Fruit fly (Drosophila melanogaster) whole organism, prepupa: ENCODE measurements around the gene CG15570.

Source experiments
- Blimp-1 ChIP-seq: fragments of 200-800 bp; sonication (Bioruptor generic); optimal IDR thresholded peaks from 3 replicates; lab custom pipeline; 2017; ENCODE audit warnings: missing biosample characterization, missing genetic modification characterization, mild to moderate bottlenecking, moderate library complexity, missing genetic modification reagents
- CG15336 ChIP-seq: fragments of 200-800 bp; sonication (Bioruptor generic); IDR thresholded peaks from 2 replicates; pipeline ENCODE4 v1.3.6; 2022; ENCODE audit warnings: missing biosample characterization, missing genetic modification characterization
- CG1621 ChIP-seq: fragments of 200-800 bp; sonication (Bioruptor generic); optimal IDR thresholded peaks from 3 replicates; lab custom pipeline; 2018; ENCODE audit warnings: missing biosample characterization, mild to moderate bottlenecking, missing genetic modification characterization
- CG16779 ChIP-seq: fragments of 200-800 bp; sonication (Bioruptor generic); optimal IDR thresholded peaks from 3 replicates; lab custom pipeline; 2017; ENCODE audit warnings: missing biosample characterization, mild to moderate bottlenecking, missing genetic modification characterization
- CG4318 ChIP-seq: fragments of 200-800 bp; sonication (Bioruptor generic); optimal IDR thresholded peaks from 3 replicates; lab custom pipeline; 2017; ENCODE audit warnings: missing biosample characterization, mild to moderate bottlenecking, missing genetic modification characterization
- CG6163 ChIP-seq: fragments of 200-800 bp; sonication (Bioruptor generic); IDR thresholded peaks from 3 replicates; pipeline ENCODE4 v1.3.6; 2022; ENCODE audit warnings: missing biosample characterization, missing genetic modification characterization
- CG6792 ChIP-seq: fragments of 200-800 bp; sonication (Bioruptor generic); optimal IDR thresholded peaks from 3 replicates; lab custom pipeline; 2016; ENCODE audit warnings: missing biosample characterization, missing genetic modification characterization
- CG6854 ChIP-seq: fragments of 200-800 bp; sonication (Bioruptor generic); optimal IDR thresholded peaks from 2 replicates; lab custom pipeline; 2017; ENCODE audit warnings: missing biosample characterization, mild to moderate bottlenecking, missing genetic modification characterization
- CG7368 ChIP-seq: fragments of 200-800 bp; sonication (Bioruptor generic); optimal IDR thresholded peaks from 3 replicates; lab custom pipeline; 2016; ENCODE audit warnings: missing biosample characterization, missing genetic modification characterization
- CG8119 ChIP-seq: fragments of 200-800 bp; sonication (Bioruptor generic); IDR thresholded peaks from 3 replicates; pipeline ENCODE4 v1.3.6; 2022; ENCODE audit warnings: missing biosample characterization, missing genetic modification characterization
- CG8319 ChIP-seq: fragments of 200-800 bp; sonication (Bioruptor generic); optimal IDR thresholded peaks from 3 replicates; lab custom pipeline; 2016; ENCODE audit warnings: missing biosample characterization, missing genetic modification characterization
- CG8632 ChIP-seq: fragments of 200-800 bp; sonication (Bioruptor generic); optimal IDR thresholded peaks from 3 replicates; lab custom pipeline; 2016; ENCODE audit warnings: missing biosample characterization, missing genetic modification characterization
- CG9139 ChIP-seq: fragments of 200-800 bp; sonication (Bioruptor generic); optimal IDR thresholded peaks from 3 replicates; lab custom pipeline; 2017; ENCODE audit warnings: missing biosample characterization, mild to moderate bottlenecking, missing genetic modification characterization
- Eip75B ChIP-seq: fragments of 200-800 bp; sonication (Bioruptor generic); optimal IDR thresholded peaks from 3 replicates; lab custom pipeline; 2016; ENCODE audit warnings: missing biosample characterization, missing genetic modification characterization
- Eip78C ChIP-seq: fragments of 200-800 bp; sonication (Bioruptor generic); peaks from one replicate; lab custom pipeline; 2016; ENCODE audit warnings: missing biosample characterization, missing genetic modification characterization
- Ets21C ChIP-seq: fragments of 200-800 bp; sonication (Bioruptor generic); optimal IDR thresholded peaks from 3 replicates; lab custom pipeline; 2016; ENCODE audit warnings: missing biosample characterization, missing genetic modification characterization
- Ets96B ChIP-seq: fragments of 200-800 bp; optimal IDR thresholded peaks from 2 replicates; lab custom pipeline; 2019; ENCODE audit warnings: missing biosample characterization, mild to moderate bottlenecking, missing genetic modification characterization, moderate library complexity
- Gug ChIP-seq: fragments of 200-800 bp; sonication (Bioruptor generic); IDR thresholded peaks from 2 replicates; pipeline ENCODE4 v1.3.6; 2022; ENCODE audit warnings: missing biosample characterization, missing genetic modification characterization
- Sox102F ChIP-seq: fragments of 200-800 bp; sonication (Bioruptor generic); optimal IDR thresholded peaks from 2 replicates; lab custom pipeline; 2016; ENCODE audit warnings: missing biosample characterization, mild to moderate bottlenecking, missing genetic modification characterization
- Sox15 ChIP-seq: fragments of 200-800 bp; sonication (Bioruptor generic); optimal IDR thresholded peaks from 3 replicates; lab custom pipeline; 2016; ENCODE audit warnings: missing biosample characterization, missing genetic modification characterization
- achi ChIP-seq: fragments of 200-800 bp; sonication (Bioruptor generic); optimal IDR thresholded peaks from 3 replicates; lab custom pipeline; 2016; ENCODE audit warnings: missing biosample characterization, missing genetic modification characterization
- acj6 ChIP-seq: fragments of 200-800 bp; sonication (Bioruptor generic); optimal IDR thresholded peaks from 3 replicates; lab custom pipeline; 2016; ENCODE audit warnings: missing biosample characterization, missing genetic modification characterization
- dac ChIP-seq: fragments of 200-800 bp; sonication (Bioruptor generic); optimal IDR thresholded peaks from 2 replicates; lab custom pipeline; 2017; ENCODE audit warnings: missing biosample characterization, mild to moderate bottlenecking, missing genetic modification characterization
- dsx ChIP-seq: fragments of 200-800 bp; optimal IDR thresholded peaks from 3 replicates; lab custom pipeline; 2019; ENCODE audit warnings: missing biosample characterization, mild to moderate bottlenecking, missing genetic modification characterization, moderate library complexity; ENCODE audit not compliant: poor library complexity, severe bottlenecking
- esn ChIP-seq: fragments of 200-800 bp; sonication (Bioruptor generic); optimal IDR thresholded peaks from 2 replicates; lab custom pipeline; 2016; ENCODE audit warnings: missing biosample characterization, mild to moderate bottlenecking, missing genetic modification characterization, moderate library complexity
- fd59A ChIP-seq: fragments of 200-800 bp; sonication (Bioruptor generic); optimal IDR thresholded peaks from 2 replicates; lab custom pipeline; 2017; ENCODE audit warnings: missing biosample characterization, mild to moderate bottlenecking, missing genetic modification characterization, missing genetic modification reagents
- fd85E ChIP-seq: fragments of 200-800 bp; sonication (Bioruptor generic); optimal IDR thresholded peaks from 3 replicates; lab custom pipeline; 2016; ENCODE audit warnings: missing biosample characterization, missing genetic modification characterization
- pdm3 ChIP-seq: fragments of 200-800 bp; sonication (Bioruptor generic); optimal IDR thresholded peaks from 3 replicates; lab custom pipeline; 2016; ENCODE audit warnings: missing biosample characterization, missing genetic modification characterization
- salr ChIP-seq, 2 experiments: fragments of 200-800 bp; sonication (Bioruptor generic); optimal IDR thresholded peaks; 3 replicates each; lab custom pipeline; 2016 to 2018; ENCODE audit warnings: missing biosample characterization in 2 of 2, missing genetic modification characterization in 2 of 2, mild to moderate bottlenecking in 1 of 2
- ss ChIP-seq, 2 experiments: fragments of 200-800 bp; sonication (Bioruptor generic); optimal IDR thresholded peaks; 2 replicates in 1 of 2; 3 replicates in 1 of 2; lab custom pipeline; 2017 to 2018; ENCODE audit warnings: mild to moderate bottlenecking in 2 of 2, missing biosample characterization in 2 of 2, missing genetic modification characterization in 2 of 2, moderate library complexity in 1 of 2
- svp ChIP-seq: fragments of 200-800 bp; sonication (Bioruptor generic); peaks from one replicate; lab custom pipeline; 2016; ENCODE audit warnings: missing biosample characterization, missing genetic modification characterization
- topi ChIP-seq: fragments of 200-800 bp; sonication (Bioruptor generic); optimal IDR thresholded peaks from 3 replicates; lab custom pipeline; 2016; ENCODE audit warnings: missing biosample characterization, missing genetic modification characterization
- vri ChIP-seq: fragments of 200-800 bp; sonication (Bioruptor generic); optimal IDR thresholded peaks from 3 replicates; lab custom pipeline; 2016; ENCODE audit warnings: missing biosample characterization, mild to moderate bottlenecking, missing genetic modification characterization

CG15570 gene

dm6 chrX:4264319-4264718, 46.3 kb downstream of the CG15570 start (continued):
- TF ChIP-seq CG1621 (tag; lab: Kevin White, UChicago), result no peak
- no peak for TF ChIP-seq CG6854 (GFP tag; lab: Kevin White, UChicago)
- no peak for TF ChIP-seq vri (GFP tag; lab: Kevin White, UChicago)
- TF ChIP-seq dsx (GFP tag; lab: Kevin White, UChicago), result no peak
- TF ChIP-seq Eip75B (GFP tag; lab: Kevin White, UChicago), result peak; percentile 9
- TF ChIP-seq pdm3 (GFP tag; lab: Kevin White, UChicago), result peak; percentile 60
- peak; percentile 58; the same call in 1 of the 2 replicates for TF ChIP-seq Gug
- TF ChIP-seq CG8319 (GFP tag; lab: Kevin White, UChicago), result no peak
- TF ChIP-seq fd85E (GFP tag; lab: Kevin White, UChicago), result no peak
- TF ChIP-seq achi (GFP tag; lab: Kevin White, UChicago), result peak; percentile 43
- TF ChIP-seq CG6163 (GFP tag; lab: Robert Waterston, UW), result peak; percentile 71; the same call in 2 of the 3 replicates
- no peak for TF ChIP-seq CG8632 (GFP tag; lab: Kevin White, UChicago)
- TF ChIP-seq svp (GFP tag; lab: Kevin White, UChicago), result no peak
- TF ChIP-seq, all 60 proteins: peak for 25

dm6 chrX:4265327-4265726, 47.4 kb downstream of the CG15570 start:
- TF ChIP-seq CG6163 (GFP tag; lab: Robert Waterston, UW) (no peak), achi (GFP tag; lab: Kevin White, UChicago) (no peak), Sox15 (GFP tag; lab: Kevin White, UChicago) (no peak), CG9139 (GFP tag; lab: Kevin White, UChicago) (no peak), dac (GFP tag; lab: Kevin White, UChicago) (no peak), Eip75B (GFP tag; lab: Kevin White, UChicago) (no peak), CG4318 (GFP tag; lab: Kevin White, UChicago) (no peak), salr (GFP tag; optimal IDR thresholded peaks at IDR 0.05; lab: Kevin White, UChicago) (no peak), CG16779 (tag; lab: Kevin White, UChicago) (no peak), Sox102F (GFP tag; lab: Kevin White, UChicago) (no peak), CG7368 (GFP tag; lab: Kevin White, UChicago) (no peak), acj6 (GFP tag; lab: Kevin White, UChicago) (no peak), esn (GFP tag; lab: Kevin White, UChicago) (no peak), Eip78C (GFP tag; lab: Kevin White, UChicago) (no peak)

- TF ChIP-seq achi (GFP tag; lab: Kevin White, UChicago) (no peak), Ets96B (tag; lab: Kevin White, UChicago) (no peak), Gug (no peak), CG8632 (GFP tag; lab: Kevin White, UChicago) (no peak), CG6163 (GFP tag; lab: Robert Waterston, UW) (no peak), CG16779 (tag; lab: Kevin White, UChicago) (no peak), topi (no peak), CG8119 (GFP tag; lab: Robert Waterston, UW) (no peak), svp (GFP tag; lab: Kevin White, UChicago) (no peak), ss (GFP tag; optimal IDR thresholded peaks at IDR 0.05; lab: Kevin White, UChicago) (no peak), Sox15 (GFP tag; lab: Kevin White, UChicago) (no peak), CG4318 (GFP tag; lab: Kevin White, UChicago) (no peak), fd59A (no peak), CG6792 (GFP tag; lab: Kevin White, UChicago) (no peak), CG8319 (GFP tag; lab: Kevin White, UChicago) (no peak)
- TF ChIP-seq, all 60 proteins: peak for 0
These were observed 47.8 kb downstream of the CG15570 start, which contains the start of gene CG12691 for dm6 chrX:4265797-4266196. CG12691 (plus strand) TSS chrX:4266097.

- TF ChIP-seq CG9139 (GFP tag; lab: Kevin White, UChicago) (no peak), Ets21C (GFP tag; lab: Kevin White, UChicago) (no peak), Blimp-1 (GFP tag; lab: Kevin White, UChicago) (no peak), Sox102F (GFP tag; lab: Kevin White, UChicago) (no peak), svp (GFP tag; lab: Kevin White, UChicago) (peak; percentile 28), CG15336 (no peak), vri (GFP tag; lab: Kevin White, UChicago) (no peak)
These were observed 50.4 kb downstream of the CG15570 start, which contains the start of gene CG15572 for dm6 chrX:4268401-4268800. CG15572 (plus strand) TSS chrX:4268701.
